Fruit fly (Drosophila melanogaster) whole organism, embryonic: ENCODE data around the gene Hnf4.

Experiments used
- Antp ChIP-seq: fragments of 200-800 bp; sonication (Bioruptor generic); optimal IDR thresholded peaks from 3 replicates; lab custom pipeline; 2016; ENCODE audit warnings: missing biosample characterization, missing genetic modification characterization
- CG10979 ChIP-seq: fragments of 200-800 bp; sonication (Bioruptor generic); optimal IDR thresholded peaks from 2 replicates; lab custom pipeline; 2018; ENCODE audit warnings: missing biosample characterization, mild to moderate bottlenecking, missing genetic modification characterization, moderate library complexity
- CG11560 ChIP-seq: fragments of 200-800 bp; sonication (Bioruptor generic); IDR thresholded peaks from 3 replicates; pipeline ENCODE4 v1.3.6; 2022; ENCODE audit warnings: missing biosample characterization, missing genetic modification characterization
- CG12236 ChIP-seq: fragments of 200-800 bp; sonication (Bioruptor generic); optimal IDR thresholded peaks from 2 replicates; lab custom pipeline; 2016; ENCODE audit warnings: missing biosample characterization, missing genetic modification characterization
- CG12744 ChIP-seq: fragments of 200-800 bp; sonication (Bioruptor generic); optimal IDR thresholded peaks from 2 replicates; lab custom pipeline; 2016; ENCODE audit warnings: missing biosample characterization, missing genetic modification characterization
- CG13775 ChIP-seq: fragments of 200-800 bp; sonication (Bioruptor generic); optimal IDR thresholded peaks from 3 replicates; lab custom pipeline; 2017; ENCODE audit warnings: missing biosample characterization, mild to moderate bottlenecking, missing genetic modification characterization
- CG1529 ChIP-seq: fragments of 200-800 bp; sonication (Bioruptor generic); optimal IDR thresholded peaks from 3 replicates; lab custom pipeline; 2018; ENCODE audit warnings: missing biosample characterization, missing genetic modification characterization
- CG17359 ChIP-seq: fragments of 200-800 bp; sonication (Bioruptor generic); optimal IDR thresholded peaks from 3 replicates; lab custom pipeline; 2018; ENCODE audit warnings: missing biosample characterization, mild to moderate bottlenecking, missing genetic modification characterization, moderate library complexity
- CG18011 ChIP-seq: fragments of 200-800 bp; sonication (Bioruptor generic); optimal IDR thresholded peaks from 2 replicates; lab custom pipeline; 2017; ENCODE audit warnings: missing biosample characterization, missing genetic modification characterization, mild to moderate bottlenecking, moderate library complexity, missing genotype
- CG31388 ChIP-seq: fragments of 200-800 bp; sonication (Bioruptor generic); optimal IDR thresholded peaks from 2 replicates; lab custom pipeline; 2016; ENCODE audit warnings: missing biosample characterization, missing genetic modification characterization
- CG32772 ChIP-seq: fragments of 200-800 bp; sonication (Bioruptor generic); IDR thresholded peaks from 2 replicates; pipeline ENCODE4 v1.3.6; 2022; ENCODE audit warnings: missing biosample characterization, missing genetic modification characterization
- CG34376 ChIP-seq: fragments of 200-800 bp; sonication (Bioruptor generic); optimal IDR thresholded peaks from 2 replicates; lab custom pipeline; 2018; ENCODE audit warnings: missing biosample characterization, mild to moderate bottlenecking, missing genetic modification characterization
- CG34422 ChIP-seq: fragments of 200-800 bp; sonication (Bioruptor generic); IDR thresholded peaks from 3 replicates; pipeline ENCODE4 v1.3.6; 2022; ENCODE audit warnings: missing biosample characterization, missing genetic modification characterization
- CG4328 ChIP-seq: fragments of 200-800 bp; sonication (Bioruptor generic); optimal IDR thresholded peaks from 3 replicates; lab custom pipeline; 2017; ENCODE audit warnings: missing biosample characterization, missing genetic modification reagents, missing genetic modification characterization
- CG43689 ChIP-seq: fragments of 200-800 bp; sonication (Bioruptor generic); IDR thresholded peaks from 2 replicates; pipeline ENCODE4 v1.3.6; 2022; ENCODE audit warnings: missing biosample characterization, missing genetic modification characterization
- CG6813 ChIP-seq: fragments of 200-800 bp; sonication (Bioruptor generic); optimal IDR thresholded peaks from 2 replicates; lab custom pipeline; 2017; ENCODE audit warnings: missing biosample characterization, missing genetic modification characterization, mild to moderate bottlenecking, moderate library complexity, missing genetic modification reagents
- CG7786 ChIP-seq: fragments of 200-800 bp; sonication (Bioruptor generic); optimal IDR thresholded peaks from 2 replicates; lab custom pipeline; 2016; ENCODE audit warnings: missing biosample characterization, missing genetic modification characterization
- CG7963 ChIP-seq: fragments of 200-800 bp; sonication (Bioruptor generic); IDR thresholded peaks from 3 replicates; pipeline ENCODE4 v1.3.6; 2022; ENCODE audit warnings: missing biosample characterization, missing genetic modification characterization; ENCODE audit not compliant: partially characterized antibody
- CG9797 ChIP-seq: fragments of 200-800 bp; sonication (Bioruptor generic); optimal IDR thresholded peaks from 3 replicates; lab custom pipeline; 2018; ENCODE audit warnings: missing biosample characterization, mild to moderate bottlenecking, missing genetic modification characterization
- D19A ChIP-seq: fragments of 200-800 bp; optimal IDR thresholded peaks from 3 replicates; lab custom pipeline; 2019; ENCODE audit warnings: missing biosample characterization, mild to moderate bottlenecking, missing genetic modification characterization, moderate library complexity
- Dek ChIP-seq: fragments of 200-800 bp; sonication (Bioruptor generic); optimal IDR thresholded peaks from 3 replicates; lab custom pipeline; 2019; ENCODE audit warnings: missing biosample characterization, mild to moderate bottlenecking, missing genetic modification characterization, moderate library complexity
- Dll ChIP-seq: fragments of 200-800 bp; sonication (Bioruptor generic); IDR thresholded peaks from 4 replicates; pipeline ENCODE4 v1.3.6; 2022; ENCODE audit warnings: missing biosample characterization, missing genetic modification characterization; ENCODE audit not compliant: partially characterized antibody
- Dp ChIP-seq: fragments of 200-800 bp; sonication (Bioruptor generic); optimal IDR thresholded peaks from 2 replicates; lab custom pipeline; 2018; ENCODE audit warnings: missing biosample characterization, mild to moderate bottlenecking, missing genetic modification characterization, moderate library complexity
- Fer1 ChIP-seq: fragments of 200-800 bp; sonication (Bioruptor generic); optimal IDR thresholded peaks from 2 replicates; lab custom pipeline; 2017; ENCODE audit warnings: missing biosample characterization, mild to moderate bottlenecking, missing genetic modification characterization
- Fer2 ChIP-seq: fragments of 200-800 bp; sonication (Bioruptor generic); optimal IDR thresholded peaks from 2 replicates; lab custom pipeline; 2018; ENCODE audit warnings: missing biosample characterization, mild to moderate bottlenecking, missing genetic modification characterization, moderate library complexity
- Gsc ChIP-seq: fragments of 200-800 bp; sonication (Bioruptor generic); IDR thresholded peaks from 2 replicates; pipeline ENCODE4 v1.3.6; 2022; ENCODE audit warnings: missing biosample characterization, missing genetic modification characterization
- H2.0 ChIP-seq: fragments of 200-800 bp; sonication (Bioruptor generic); IDR thresholded peaks from 2 replicates; pipeline ENCODE4 v1.3.6; 2022; ENCODE audit warnings: missing biosample characterization, missing genetic modification characterization
- HmgZ ChIP-seq: fragments of 200-800 bp; sonication (Bioruptor generic); optimal IDR thresholded peaks from 2 replicates; lab custom pipeline; 2018; ENCODE audit warnings: missing biosample characterization, mild to moderate bottlenecking, missing genetic modification characterization
- Hsf ChIP-seq: fragments of 200-800 bp; sonication (Bioruptor generic); optimal IDR thresholded peaks from 3 replicates; lab custom pipeline; 2016; ENCODE audit warnings: missing biosample characterization, missing genetic modification characterization
- Max ChIP-seq: fragments of 200-800 bp; sonication (Bioruptor generic); optimal IDR thresholded peaks from 2 replicates; lab custom pipeline; 2016; ENCODE audit warnings: missing biosample characterization, mild to moderate bottlenecking, missing genetic modification characterization
- Mrtf ChIP-seq: fragments of 200-800 bp; sonication (Bioruptor generic); IDR thresholded peaks from 3 replicates; pipeline ENCODE4 v1.3.6; 2022; ENCODE audit warnings: missing biosample characterization, missing genetic modification characterization
- Sry-β ChIP-seq: fragments of 200-800 bp; sonication (Bioruptor generic); optimal IDR thresholded peaks from 2 replicates; lab custom pipeline; 2018; ENCODE audit warnings: missing biosample characterization, mild to moderate bottlenecking, missing genetic modification characterization, moderate library complexity
- Tbp ChIP-seq: fragments of >200 bp; optimal IDR thresholded peaks from 2 replicates; lab custom pipeline; 2018; ENCODE audit warnings: missing biosample characterization, missing genetic modification characterization
- ase ChIP-seq: fragments of 200-800 bp; sonication (Bioruptor generic); IDR thresholded peaks from 3 replicates; pipeline ENCODE4 v1.3.6; 2022; ENCODE audit warnings: missing biosample characterization, missing genetic modification characterization
- dysf ChIP-seq: fragments of 200-800 bp; sonication (Bioruptor generic); IDR thresholded peaks from 3 replicates; pipeline ENCODE4 v1.3.6; 2022; ENCODE audit warnings: missing biosample characterization, missing genetic modification characterization
- eyg ChIP-seq: fragments of 200-800 bp; sonication (Bioruptor generic); optimal IDR thresholded peaks from 3 replicates; lab custom pipeline; 2016; ENCODE audit warnings: missing biosample characterization, missing genetic modification characterization
- gcm2 ChIP-seq: fragments of 200-800 bp; sonication (Bioruptor generic); optimal IDR thresholded peaks from 2 replicates; lab custom pipeline; 2016; ENCODE audit warnings: missing biosample characterization, missing genetic modification characterization
- gro ChIP-seq: fragments of 200-800 bp; sonication (Bioruptor generic); optimal IDR thresholded peaks from 2 replicates; lab custom pipeline; 2016; ENCODE audit warnings: missing biosample characterization, missing genetic modification characterization
- gsb ChIP-seq: fragments of 200-800 bp; sonication (Bioruptor generic); IDR thresholded peaks from 2 replicates; pipeline ENCODE4 v1.3.6; 2022; ENCODE audit warnings: missing biosample characterization, missing genetic modification characterization
- her ChIP-seq: fragments of 200-800 bp; sonication (Bioruptor generic); optimal IDR thresholded peaks from 2 replicates; lab custom pipeline; 2016; ENCODE audit warnings: missing biosample characterization, missing genetic modification characterization
- kay ChIP-seq: fragments of 200-800 bp; sonication (Bioruptor generic); optimal IDR thresholded peaks from 2 replicates; lab custom pipeline; 2016; ENCODE audit warnings: missing biosample characterization, missing genetic modification characterization
- ken ChIP-seq: fragments of 200-800 bp; sonication (Bioruptor generic); IDR thresholded peaks from 3 replicates; pipeline ENCODE4 v1.3.6; 2022; ENCODE audit warnings: missing biosample characterization, missing genetic modification characterization
- lmd ChIP-seq: fragments of 200-800 bp; sonication (Bioruptor generic); IDR thresholded peaks from 2 replicates; pipeline ENCODE4 v1.3.6; 2022; ENCODE audit warnings: missing biosample characterization, missing genetic modification characterization
- lola ChIP-seq, 3 experiments: fragments of >200 bp in 2 of 3; fragments of 200-800 bp in 1 of 3; sonication (Bioruptor generic) in 1 of 3; optimal IDR thresholded peaks; 2 replicates each; lab custom pipeline; 2017 to 2019; ENCODE audit warnings: missing biosample characterization in 3 of 3, missing genetic modification characterization in 3 of 3, mild to moderate bottlenecking in 1 of 3, moderate library complexity in 1 of 3
- odd ChIP-seq: fragments of 200-800 bp; sonication (Bioruptor generic); optimal IDR thresholded peaks from 2 replicates; lab custom pipeline; 2017; ENCODE audit warnings: missing biosample characterization, mild to moderate bottlenecking, missing genetic modification characterization
- pfk ChIP-seq: fragments of 200-800 bp; sonication (Bioruptor generic); optimal IDR thresholded peaks from 2 replicates; lab custom pipeline; 2018; ENCODE audit warnings: missing biosample characterization, mild to moderate bottlenecking, missing genetic modification characterization, moderate library complexity
- pros ChIP-seq: fragments of 200-800 bp; sonication (Bioruptor generic); optimal IDR thresholded peaks from 3 replicates; lab custom pipeline; 2019; ENCODE audit warnings: missing biosample characterization, mild to moderate bottlenecking, missing genetic modification characterization, moderate library complexity
- run ChIP-seq: fragments of 200-800 bp; sonication (Bioruptor generic); optimal IDR thresholded peaks from 3 replicates; lab custom pipeline; 2018; ENCODE audit warnings: missing biosample characterization, mild to moderate bottlenecking, missing genetic modification characterization
- sc ChIP-seq, 3 experiments: fragments of >200 bp in 2 of 3; fragments of 200-800 bp in 1 of 3; sonication (Bioruptor generic) in 1 of 3; optimal IDR thresholded peaks; 2 replicates in 2 of 3; 3 replicates in 1 of 3; lab custom pipeline; 2017; ENCODE audit warnings: mild to moderate bottlenecking in 1 of 3, missing biosample characterization in 1 of 3, missing genetic modification characterization in 1 of 3, missing genetic modification reagents in 1 of 3
- tin ChIP-seq: fragments of 200-800 bp; sonication (Bioruptor generic); optimal IDR thresholded peaks from 3 replicates; lab custom pipeline; 2016; ENCODE audit warnings: missing biosample characterization, missing genetic modification characterization
- trem ChIP-seq: fragments of 200-800 bp; optimal IDR thresholded peaks from 3 replicates; lab custom pipeline; 2019; ENCODE audit warnings: missing biosample characterization, mild to moderate bottlenecking, missing genetic modification characterization, moderate library complexity

Hnf4 gene

DNA sequence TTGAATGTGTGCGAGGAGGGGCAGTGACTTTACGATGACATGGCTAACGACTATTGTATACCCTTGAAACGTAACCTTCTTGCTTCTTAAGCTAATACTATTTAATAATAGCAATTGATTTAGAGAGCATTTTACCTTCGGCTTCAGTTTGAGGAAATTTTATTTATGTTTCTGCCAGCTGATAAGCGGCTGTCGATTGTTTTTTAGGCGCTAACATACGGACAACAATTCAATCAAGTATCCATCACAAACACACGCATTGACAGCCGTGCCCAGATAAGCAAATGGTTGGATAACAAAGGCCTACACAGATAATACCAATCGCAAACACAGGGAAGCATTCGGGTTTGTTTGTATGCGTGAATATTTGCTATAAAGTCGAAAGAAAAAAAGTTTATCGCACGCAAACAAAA is 28.8 kb upstream of the Hnf4 start (continued):
- TF ChIP-seq gcm2 (GFP tag; lab: Kevin White, UChicago) (no peak), CG6813 (GFP tag; lab: Kevin White, UChicago) (peak; percentile 15), CG10979 (peak; percentile 2), CG12744 (GFP tag; lab: Kevin White, UChicago) (no peak), gsb (GFP tag; lab: Robert Waterston, UW) (peak; percentile 34; the same call in 1 of the 2 replicates), Tbp (GFP tag; lab: Kevin White, UChicago) (no peak), Sry-β (GFP tag; lab: Kevin White, UChicago) (no peak), Fer1 (GFP tag; lab: Kevin White, UChicago) (peak; percentile 60), Max (no peak), eyg (no peak), CG32772 (GFP tag; lab: Robert Waterston, UW) (0 out of 2 replicates have a peak, but pooled peaks have one; percentile 25), kay (GFP tag; lab: Kevin White, UChicago) (no peak), CG4328 (GFP tag; lab: Kevin White, UChicago) (no peak), CG9797 (GFP tag; lab: Kevin White, UChicago) (no peak), CG34376 (GFP tag; lab: Kevin White, UChicago) (peak; percentile 88), tin (GFP tag; lab: Kevin White, UChicago) (no peak), CG7963 (no peak), Antp (GFP tag; lab: Kevin White, UChicago) (no peak), CG11560 (tag; lab: Robert Waterston, UW) (no peak), CG13775 (peak; percentile 29), trem (tag; lab: Kevin White, UChicago) (no peak), CG31388 (GFP tag; lab: Kevin White, UChicago) (no peak), run (tag; lab: Kevin White, UChicago) (no peak), Hsf (GFP tag; lab: Kevin White, UChicago) (peak; percentile 39), CG17359 (tag; lab: Kevin White, UChicago) (peak; percentile 34), CG12236 (no peak), dysf (GFP tag; lab: Robert Waterston, UW) (no peak), Dp (no peak), ken (peak; percentile 49; the same call in 1 of the 3 replicates), gro (GFP tag; lab: Kevin White, UChicago) (peak; percentile 52), Dll (no peak), CG34422 (peak; percentile 61; the same call in 1 of the 3 replicates), Fer2 (tag; lab: Kevin White, UChicago) (no peak), lmd (no peak; the same call in none of the 2 replicates), CG1529 (no peak), CG43689 (no peak), Gsc (GFP tag; lab: Robert Waterston, UW) (no peak), pfk (GFP tag; lab: Kevin White, UChicago) (no peak), sc (optimal IDR thresholded peaks at IDR 0.05; lab: Kevin White, UChicago) (no peak), sc (GFP tag; optimal IDR thresholded peaks at IDR 0.05; lab: Kevin White, UChicago) (no peak), D19A (tag; lab: Kevin White, UChicago) (peak; percentile 99), H2.0 (GFP tag; lab: Robert Waterston, UW) (peak; percentile 52; the same call in 1 of the 2 replicates), Mrtf (GFP tag; lab: Robert Waterston, UW) (no peak), pros (GFP tag; lab: Kevin White, UChicago) (no peak), ase (GFP tag; lab: Robert Waterston, UW) (no peak), lola (GFP tag; optimal IDR thresholded peaks at IDR 0.05; lab: Kevin White, UChicago) (no peak), HmgZ (tag; lab: Kevin White, UChicago) (peak; percentile 71), her (no peak), CG18011 (GFP tag; lab: Kevin White, UChicago) (no peak), Dek (tag; lab: Kevin White, UChicago) (peak; percentile 29), CG7786 (GFP tag; lab: Kevin White, UChicago) (peak; percentile 23), odd (GFP tag; lab: Kevin White, UChicago) (no peak)
